Worm (Caenorhabditis elegans): ENCODE measurements around the gene cchl-1.
A peak's percentile ranks its signal among the peaks of the same experiment; 100 is the strongest.

The cchl-1 gene

ce11 chrII:11224045-11224481 lies 12.1 kb downstream of the cchl-1 start (continued):
- TF ChIP-seq C06A6.2 (GFP tag; conservative IDR thresholded peaks at IDR 0.05) = peak; percentile 54; the same call in 1 of the 2 replicates
- TF ChIP-seq gei-17 (GFP tag; optimal IDR thresholded peaks at IDR 0.05) = peak; percentile 78
- TF ChIP-seq xnd-1 (tag; optimal IDR thresholded peaks at IDR 0.05) = peak; percentile 82
- TF ChIP-seq nhr-120 (GFP tag; IDR thresholded peaks at IDR 0.05) = peak; percentile 81; the same call in 1 of the 2 replicates
- TF ChIP-seq F52B5.7 (tag; optimal IDR thresholded peaks at IDR 0.05) = peak; percentile 37
- no peak for TF ChIP-seq T07F8.4 (tag; optimal IDR thresholded peaks at IDR 0.05)
- TF ChIP-seq snpc-1.1 (tag; optimal IDR thresholded peaks at IDR 0.05; ENCODE audit: insufficient read depth) = peak; percentile 99
- TF ChIP-seq lin-40 (tag; optimal IDR thresholded peaks at IDR 0.05) = peak; percentile 81
- peak; percentile 33 for TF ChIP-seq unc-130 (GFP tag; optimal IDR thresholded peaks at IDR 0.05)
- no peak for TF ChIP-seq egrh-3 (GFP tag; IDR thresholded peaks at IDR 0.05)
- TF ChIP-seq athp-1 (tag; optimal IDR thresholded peaks at IDR 0.05) = peak; percentile 24
- TF ChIP-seq madf-3 (GFP tag; IDR thresholded peaks at IDR 0.05) = peak; percentile 76; the same call in 1 of the 2 replicates
- no peak for TF ChIP-seq mxl-1 (tag; optimal IDR thresholded peaks at IDR 0.05)
- peak; percentile 27 for TF ChIP-seq die-1 (tag; optimal IDR thresholded peaks at IDR 0.05)
- peak; percentile 53 for TF ChIP-seq ceh-27 (GFP tag; optimal IDR thresholded peaks at IDR 0.05)
- TF ChIP-seq attf-5 (GFP tag; optimal IDR thresholded peaks at IDR 0.05) = peak; percentile 40
- no peak for TF ChIP-seq pha-4 (tag; optimal IDR thresholded peaks at IDR 0.05)
- peak; percentile 80 for TF ChIP-seq F23B12.7 (tag; optimal IDR thresholded peaks at IDR 0.05; ENCODE audit: insufficient read depth)
- peak; percentile 71; the same call in 1 of the 2 replicates for TF ChIP-seq C17E4.6 (GFP tag; IDR thresholded peaks at IDR 0.05)

DNA sequence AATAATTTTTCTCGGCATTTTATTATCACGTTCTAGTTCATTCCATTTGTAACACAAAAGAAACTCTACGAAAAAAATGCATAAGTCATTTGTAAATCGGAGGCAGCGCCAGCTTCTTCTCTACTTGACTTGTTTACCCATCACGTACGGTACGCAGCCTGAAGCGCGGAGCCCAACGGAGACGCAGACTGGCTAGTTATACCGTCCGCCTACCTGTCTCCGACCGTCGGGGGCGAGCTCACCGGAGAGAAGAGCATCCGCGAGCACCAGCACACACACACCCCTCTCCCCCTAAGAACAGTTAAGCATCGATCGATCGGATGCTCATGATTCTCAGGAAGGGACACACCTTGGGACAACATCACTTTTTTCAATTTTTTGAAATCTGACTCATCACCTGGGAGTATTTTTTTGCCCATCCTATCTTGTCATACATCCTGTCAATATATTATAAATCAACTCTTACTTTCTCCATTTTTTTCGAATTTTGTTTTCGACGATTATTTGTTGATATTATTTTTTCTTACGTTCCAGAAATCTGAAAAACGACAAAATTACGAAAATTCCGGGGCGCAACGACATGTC lies 14.3 kb downstream of the cchl-1 start, which contains the start of gene plpr-1:
Gene plpr-1 (plus strand): TSS at position 535 of the 585 bp plus-strand sequence.
- TF ChIP-seq T26A5.8 (tag; optimal IDR thresholded peaks at IDR 0.05) (no peak), unc-62 (GFP tag; optimal IDR thresholded peaks at IDR 0.05) (no peak), sptf-2 (GFP tag; optimal IDR thresholded peaks at IDR 0.05) (no peak), K11D2.4 (GFP tag; IDR thresholded peaks at IDR 0.05) (no peak), F33H1.4 (GFP tag; IDR thresholded peaks at IDR 0.05) (no peak), nhr-80 (tag; optimal IDR thresholded peaks at IDR 0.05) (no peak), ceh-79 (tag; optimal IDR thresholded peaks at IDR 0.05) (no peak), egrh-3 (GFP tag; IDR thresholded peaks at IDR 0.05) (peak; percentile 21; the same call in 1 of the 2 replicates), madf-3 (GFP tag; IDR thresholded peaks at IDR 0.05) (no peak), Y53G8AR.9 (GFP tag; conservative IDR thresholded peaks at IDR 0.05) (no peak), K12H6.12 (tag; optimal IDR thresholded peaks at IDR 0.05) (no peak), D2030.7 (GFP tag; IDR thresholded peaks at IDR 0.05) (no peak), zim-3 (tag; optimal IDR thresholded peaks at IDR 0.05) (no peak), zfh-2 (GFP tag; conservative IDR thresholded peaks at IDR 0.05) (peak; percentile 74), Y67H2A.10 (GFP tag; conservative IDR thresholded peaks at IDR 0.05) (no peak), ceh-27 (GFP tag; optimal IDR thresholded peaks at IDR 0.05) (no peak), sdz-38 (tag; optimal IDR thresholded peaks at IDR 0.05) (no peak)

DNA sequence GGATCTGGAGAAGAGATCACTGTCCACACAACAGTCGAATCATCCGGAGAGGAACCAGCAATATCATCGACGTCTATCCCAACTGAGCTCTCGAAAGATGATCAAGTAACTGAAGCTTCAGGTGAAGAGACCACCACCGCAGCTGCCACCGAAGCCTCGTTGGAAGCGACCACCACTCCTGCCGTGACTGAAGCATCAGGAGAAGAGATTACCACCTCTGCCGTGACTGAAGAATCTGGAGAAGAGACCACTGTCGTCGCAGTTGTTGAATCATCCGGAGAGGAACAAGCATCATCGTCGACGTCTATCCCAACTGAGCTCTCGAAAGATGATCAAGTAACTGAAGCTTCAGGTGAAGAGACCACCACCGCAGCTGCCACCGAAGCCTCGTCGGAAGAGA lies 24.5 kb downstream of the cchl-1 start:
- 0 out of 2 replicates have a peak, but pooled peaks have one; percentile 41 for TF ChIP-seq F39B2.1 (GFP tag; IDR thresholded peaks at IDR 0.05)
- peak; percentile 46; the same call in 1 of the 2 replicates for TF ChIP-seq aptf-2 (GFP tag; conservative IDR thresholded peaks at IDR 0.05)
- TF ChIP-seq egrh-3 (GFP tag; IDR thresholded peaks at IDR 0.05) = peak; percentile 71; the same call in 1 of the 2 replicates
- 0 out of 2 replicates have a peak, but pooled peaks have one; percentile 87 for TF ChIP-seq ceh-58 (GFP tag; IDR thresholded peaks at IDR 0.05)

Measured in whole organism, young adult.